Worm (Caenorhabditis elegans) whole organism, L4/young adult: ENCODE results near the gene zim-3.

ENCODE experiments used
- W03F9.2 ChIP-seq: fragments of 150-350 bp; optimal IDR thresholded peaks from 2 replicates; lab custom pipeline; 2014; ENCODE audit warnings: missing biosample characterization, missing genetic modification characterization
- dao-5 ChIP-seq: sonication (generic microtip); optimal IDR thresholded peaks from 2 replicates; lab custom pipeline; 2016; ENCODE audit warnings: missing genotype, missing genetic modification characterization, moderate library complexity, missing compliant biosample characterization

DNA sequence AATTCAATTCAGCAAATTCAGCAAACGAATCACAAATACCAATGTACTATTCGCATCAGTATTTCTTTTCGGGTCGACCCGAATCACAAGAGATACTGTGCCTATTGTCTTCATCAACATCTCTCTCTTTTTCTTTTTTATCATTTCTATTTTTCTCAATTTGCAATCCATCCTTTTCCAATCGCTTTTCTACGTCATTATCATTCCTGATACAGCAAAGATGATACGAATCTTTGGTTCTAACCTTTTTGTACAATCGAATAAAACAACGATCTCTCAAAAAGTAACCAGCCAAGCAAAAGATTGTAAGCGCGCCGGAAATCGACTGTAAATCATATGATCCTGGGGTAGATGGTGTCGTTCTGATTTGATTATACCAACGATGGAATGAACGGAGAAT, 51.4 kb downstream of the zim-3 start:
- TF ChIP-seq dao-5 (tag; lab: Kevin White, UChicago) (no peak), W03F9.2 (tag; lab: Kevin White, UChicago) (no peak)
